Fruit fly (Drosophila melanogaster) whole organism, prepupa: Measurements from ENCODE around the gene CG14982.

Source experiments
- CG16779 ChIP-seq: fragments of 200-800 bp; sonication (Bioruptor generic); optimal IDR thresholded peaks from 3 replicates; lab custom pipeline; 2017; ENCODE audit warnings: missing biosample characterization, mild to moderate bottlenecking, missing genetic modification characterization
- CG32006 ChIP-seq: fragments of 200-800 bp; sonication (Bioruptor generic); optimal IDR thresholded peaks from 3 replicates; lab custom pipeline; 2017; ENCODE audit warnings: missing biosample characterization, mild to moderate bottlenecking, missing genetic modification characterization
- CG4318 ChIP-seq: fragments of 200-800 bp; sonication (Bioruptor generic); optimal IDR thresholded peaks from 3 replicates; lab custom pipeline; 2017; ENCODE audit warnings: missing biosample characterization, mild to moderate bottlenecking, missing genetic modification characterization

dm6 chr3L:3932742-3933289 is 9.7 kb upstream of the CG14982 start:
- TF ChIP-seq CG4318 (GFP tag; lab: Kevin White, UChicago), result no peak
- no peak for TF ChIP-seq CG16779
- no peak for TF ChIP-seq CG32006 (GFP tag; lab: Kevin White, UChicago)
